Worm (Caenorhabditis elegans) whole organism, L1 larva: ENCODE data around the gene F59A1.12.

Experiments
- alr-1 ChIP-seq: fragments of 200-800 bp; sonication (Bioruptor generic); optimal IDR thresholded peaks from 2 replicates; lab custom pipeline; 2018; ENCODE audit warnings: borderline replicate concordance, mild to moderate bottlenecking, missing genetic modification characterization, missing compliant biosample characterization
- blmp-1 ChIP-seq: fragments of 150-350 bp; optimal IDR thresholded peaks from 2 replicates; lab custom pipeline; 2014; ENCODE audit warnings: missing biosample characterization, missing genetic modification characterization
- egl-27 ChIP-seq, 2 experiments: fragments of 150-350 bp in 1 of 2; sonication (generic microtip); optimal IDR thresholded peaks; 3 replicates each; lab custom pipeline; 2017 to 2018; ENCODE audit warnings: missing biosample characterization in 2 of 2, missing genetic modification characterization in 2 of 2, missing genetic modification reagents in 2 of 2
- elt-3 ChIP-seq, 6 experiments: fragments of 150-350 bp in 1 of 6; sonication (generic microtip); optimal IDR thresholded peaks; 2 replicates each; lab custom pipeline; 2017 to 2018; ENCODE audit warnings: missing biosample characterization in 6 of 6, missing genetic modification characterization in 6 of 6, inconsistent platforms in 1 of 6
- nhr-12 ChIP-seq: sonication (generic microtip); optimal IDR thresholded peaks from 2 replicates; lab custom pipeline; 2017; ENCODE audit warnings: missing biosample characterization, missing genetic modification characterization
- snpc-4 ChIP-seq: fragments of 150-350 bp; optimal IDR thresholded peaks from 2 replicates; lab custom pipeline; 2014; ENCODE audit warnings: missing biosample characterization, missing genetic modification characterization
- unc-130 ChIP-seq: fragments of 150-350 bp; optimal IDR thresholded peaks from 2 replicates; lab custom pipeline; 2017; ENCODE audit warnings: missing biosample characterization, missing genetic modification characterization, inconsistent platforms
- unc-98 ChIP-seq: fragments of 200-800 bp; sonication (Bioruptor generic); IDR thresholded peaks from 2 replicates; pipeline ENCODE4 v1.3.6; 2022; ENCODE audit warnings: missing genetic modification characterization, missing compliant biosample characterization

ce11 chrV:17683290-17683689 lies 15.7 kb upstream of the F59A1.12 start:
- TF ChIP-seq nhr-12 (tag; lab: Kevin White, UChicago) = no peak
- no peak for TF ChIP-seq elt-3 (tag; optimal IDR thresholded peaks at IDR 0.05; lab: Kevin White, UChicago)
- TF ChIP-seq unc-98 (GFP tag; lab: Robert Waterston, UW) = no peak
- no peak for TF ChIP-seq blmp-1 (tag; lab: Kevin White, UChicago)
- no peak for TF ChIP-seq snpc-4 (tag; lab: Kevin White, UChicago)
- no peak for TF ChIP-seq unc-130 (tag; lab: Kevin White, UChicago)
- TF ChIP-seq egl-27 (tag; optimal IDR thresholded peaks at IDR 0.05; lab: Kevin White, UChicago) = no peak
- no peak for TF ChIP-seq alr-1 (tag; lab: Kevin White, UChicago)
